Fruit fly (Drosophila melanogaster) whole organism, prepupa: Measurements from ENCODE around the gene S6k.
A peak's percentile ranks its signal among the peaks of the same experiment; 100 is the strongest.

ENCODE experiments used
- Blimp-1 ChIP-seq: fragments of 200-800 bp; sonication (Bioruptor generic); optimal IDR thresholded peaks from 3 replicates; lab custom pipeline; 2017; ENCODE audit warnings: missing biosample characterization, missing genetic modification characterization, mild to moderate bottlenecking, moderate library complexity, missing genetic modification reagents
- CG10631 ChIP-seq: fragments of 200-800 bp; sonication (Bioruptor generic); optimal IDR thresholded peaks from 2 replicates; lab custom pipeline; 2016; ENCODE audit warnings: missing biosample characterization, missing genetic modification characterization
- CG11902 ChIP-seq: fragments of 200-800 bp; sonication (Bioruptor generic); optimal IDR thresholded peaks from 3 replicates; lab custom pipeline; 2016; ENCODE audit warnings: missing biosample characterization, missing genetic modification characterization
- CG1621 ChIP-seq: fragments of 200-800 bp; sonication (Bioruptor generic); optimal IDR thresholded peaks from 3 replicates; lab custom pipeline; 2018; ENCODE audit warnings: missing biosample characterization, mild to moderate bottlenecking, missing genetic modification characterization
- CG16779 ChIP-seq: fragments of 200-800 bp; sonication (Bioruptor generic); optimal IDR thresholded peaks from 3 replicates; lab custom pipeline; 2017; ENCODE audit warnings: missing biosample characterization, mild to moderate bottlenecking, missing genetic modification characterization
- CG3032 ChIP-seq: fragments of 200-800 bp; optimal IDR thresholded peaks from 2 replicates; lab custom pipeline; 2019; ENCODE audit warnings: missing biosample characterization, mild to moderate bottlenecking, missing genetic modification characterization, moderate library complexity
- CG31627 ChIP-seq: fragments of 200-800 bp; sonication (Bioruptor generic); optimal IDR thresholded peaks from 3 replicates; lab custom pipeline; 2016; ENCODE audit warnings: missing biosample characterization, missing genetic modification characterization
- CG4318 ChIP-seq: fragments of 200-800 bp; sonication (Bioruptor generic); optimal IDR thresholded peaks from 3 replicates; lab custom pipeline; 2017; ENCODE audit warnings: missing biosample characterization, mild to moderate bottlenecking, missing genetic modification characterization
- CG6163 ChIP-seq: fragments of 200-800 bp; sonication (Bioruptor generic); IDR thresholded peaks from 3 replicates; pipeline ENCODE4 v1.3.6; 2022; ENCODE audit warnings: missing biosample characterization, missing genetic modification characterization
- CG6792 ChIP-seq: fragments of 200-800 bp; sonication (Bioruptor generic); optimal IDR thresholded peaks from 3 replicates; lab custom pipeline; 2016; ENCODE audit warnings: missing biosample characterization, missing genetic modification characterization
- CG6854 ChIP-seq: fragments of 200-800 bp; sonication (Bioruptor generic); optimal IDR thresholded peaks from 2 replicates; lab custom pipeline; 2017; ENCODE audit warnings: missing biosample characterization, mild to moderate bottlenecking, missing genetic modification characterization
- CG7368 ChIP-seq: fragments of 200-800 bp; sonication (Bioruptor generic); optimal IDR thresholded peaks from 3 replicates; lab custom pipeline; 2016; ENCODE audit warnings: missing biosample characterization, missing genetic modification characterization
- CG8119 ChIP-seq: fragments of 200-800 bp; sonication (Bioruptor generic); IDR thresholded peaks from 3 replicates; pipeline ENCODE4 v1.3.6; 2022; ENCODE audit warnings: missing biosample characterization, missing genetic modification characterization
- CG8632 ChIP-seq: fragments of 200-800 bp; sonication (Bioruptor generic); optimal IDR thresholded peaks from 3 replicates; lab custom pipeline; 2016; ENCODE audit warnings: missing biosample characterization, missing genetic modification characterization
- CG9139 ChIP-seq: fragments of 200-800 bp; sonication (Bioruptor generic); optimal IDR thresholded peaks from 3 replicates; lab custom pipeline; 2017; ENCODE audit warnings: missing biosample characterization, mild to moderate bottlenecking, missing genetic modification characterization
- Eip78C ChIP-seq: fragments of 200-800 bp; sonication (Bioruptor generic); peaks from one replicate; lab custom pipeline; 2016; ENCODE audit warnings: missing biosample characterization, missing genetic modification characterization
- Ets96B ChIP-seq: fragments of 200-800 bp; optimal IDR thresholded peaks from 2 replicates; lab custom pipeline; 2019; ENCODE audit warnings: missing biosample characterization, mild to moderate bottlenecking, missing genetic modification characterization, moderate library complexity
- Hr39 ChIP-seq: fragments of 200-800 bp; sonication (Bioruptor generic); optimal IDR thresholded peaks from 2 replicates; lab custom pipeline; 2016; ENCODE audit warnings: missing biosample characterization, missing genetic modification characterization
- Hr4 ChIP-seq: fragments of 200-800 bp; sonication (Bioruptor generic); optimal IDR thresholded peaks from 3 replicates; lab custom pipeline; 2016; ENCODE audit warnings: missing biosample characterization, missing genetic modification characterization
- Lpt ChIP-seq: fragments of 200-800 bp; sonication (Bioruptor generic); optimal IDR thresholded peaks from 3 replicates; lab custom pipeline; 2016; ENCODE audit warnings: missing biosample characterization, missing genetic modification characterization
- OdsH ChIP-seq: fragments of 200-800 bp; sonication (Bioruptor generic); optimal IDR thresholded peaks from 3 replicates; lab custom pipeline; 2016; ENCODE audit warnings: missing biosample characterization, missing genetic modification characterization
- Smox ChIP-seq: fragments of 200-800 bp; sonication (Bioruptor generic); optimal IDR thresholded peaks from 3 replicates; lab custom pipeline; 2016; ENCODE audit warnings: missing biosample characterization, missing genetic modification characterization
- Sox102F ChIP-seq: fragments of 200-800 bp; sonication (Bioruptor generic); optimal IDR thresholded peaks from 2 replicates; lab custom pipeline; 2016; ENCODE audit warnings: missing biosample characterization, mild to moderate bottlenecking, missing genetic modification characterization
- Sox14 ChIP-seq: fragments of 200-800 bp; sonication (Bioruptor generic); optimal IDR thresholded peaks from 3 replicates; lab custom pipeline; 2016; ENCODE audit warnings: missing biosample characterization, missing genetic modification characterization
- Sox15 ChIP-seq: fragments of 200-800 bp; sonication (Bioruptor generic); optimal IDR thresholded peaks from 3 replicates; lab custom pipeline; 2016; ENCODE audit warnings: missing biosample characterization, missing genetic modification characterization
- cyc ChIP-seq: fragments of 200-800 bp; sonication (Bioruptor generic); optimal IDR thresholded peaks from 3 replicates; lab custom pipeline; 2016; ENCODE audit warnings: missing biosample characterization, missing genetic modification characterization
- dac ChIP-seq: fragments of 200-800 bp; sonication (Bioruptor generic); optimal IDR thresholded peaks from 2 replicates; lab custom pipeline; 2017; ENCODE audit warnings: missing biosample characterization, mild to moderate bottlenecking, missing genetic modification characterization
- eg ChIP-seq: fragments of 200-800 bp; sonication (Bioruptor generic); IDR thresholded peaks from 3 replicates; pipeline ENCODE4 v1.3.6; 2022; ENCODE audit warnings: missing biosample characterization, missing genetic modification characterization
- fd85E ChIP-seq: fragments of 200-800 bp; sonication (Bioruptor generic); optimal IDR thresholded peaks from 3 replicates; lab custom pipeline; 2016; ENCODE audit warnings: missing biosample characterization, missing genetic modification characterization
- fkh ChIP-seq: fragments of 200-800 bp; sonication (Bioruptor generic); optimal IDR thresholded peaks from 3 replicates; lab custom pipeline; 2017; ENCODE audit warnings: missing biosample characterization, mild to moderate bottlenecking, missing genetic modification characterization, moderate library complexity
- lz ChIP-seq: fragments of 200-800 bp; sonication (Bioruptor generic); optimal IDR thresholded peaks from 3 replicates; lab custom pipeline; 2016; ENCODE audit warnings: missing biosample characterization, missing genetic modification characterization
- net ChIP-seq: fragments of 200-800 bp; sonication (Bioruptor generic); optimal IDR thresholded peaks from 3 replicates; lab custom pipeline; 2016; ENCODE audit warnings: missing biosample characterization, missing genetic modification characterization
- pdm3 ChIP-seq: fragments of 200-800 bp; sonication (Bioruptor generic); optimal IDR thresholded peaks from 3 replicates; lab custom pipeline; 2016; ENCODE audit warnings: missing biosample characterization, missing genetic modification characterization
- spab ChIP-seq: fragments of 200-800 bp; sonication (Bioruptor generic); optimal IDR thresholded peaks from 2 replicates; lab custom pipeline; 2017; ENCODE audit warnings: missing biosample characterization, mild to moderate bottlenecking, missing genetic modification characterization, missing genetic modification reagents
- ss ChIP-seq, 2 experiments: fragments of 200-800 bp; sonication (Bioruptor generic); optimal IDR thresholded peaks; 2 replicates in 1 of 2; 3 replicates in 1 of 2; lab custom pipeline; 2017 to 2018; ENCODE audit warnings: mild to moderate bottlenecking in 2 of 2, missing biosample characterization in 2 of 2, missing genetic modification characterization in 2 of 2, moderate library complexity in 1 of 2
- topi ChIP-seq: fragments of 200-800 bp; sonication (Bioruptor generic); optimal IDR thresholded peaks from 3 replicates; lab custom pipeline; 2016; ENCODE audit warnings: missing biosample characterization, missing genetic modification characterization
- vri ChIP-seq: fragments of 200-800 bp; sonication (Bioruptor generic); optimal IDR thresholded peaks from 3 replicates; lab custom pipeline; 2016; ENCODE audit warnings: missing biosample characterization, mild to moderate bottlenecking, missing genetic modification characterization

The S6k gene

dm6 chr3L:5789663-5790062 lies 21.1 kb downstream of the S6k start (continued):
- no peak for TF ChIP-seq spab (GFP tag; lab: Kevin White, UChicago)
- peak; percentile 37 for TF ChIP-seq cyc (GFP tag; lab: Kevin White, UChicago)
- TF ChIP-seq fd85E (GFP tag; lab: Kevin White, UChicago): no peak
- TF ChIP-seq CG6163 (GFP tag; lab: Robert Waterston, UW): no peak
- no peak for TF ChIP-seq net
- TF ChIP-seq CG3032 (tag; lab: Kevin White, UChicago): peak; percentile 34
- TF ChIP-seq lz (GFP tag; lab: Kevin White, UChicago): peak; percentile 57
- TF ChIP-seq Hr39 (GFP tag; lab: Kevin White, UChicago): peak; percentile 43
- TF ChIP-seq Ets96B (tag; lab: Kevin White, UChicago): no peak
- TF ChIP-seq Lpt (GFP tag; lab: Kevin White, UChicago): no peak
- TF ChIP-seq Sox15 (GFP tag; lab: Kevin White, UChicago): no peak
- TF ChIP-seq pdm3: no peak
- no peak for TF ChIP-seq Hr4 (GFP tag; lab: Kevin White, UChicago)
- no peak for TF ChIP-seq Blimp-1 (GFP tag; lab: Kevin White, UChicago)
- TF ChIP-seq Sox102F (GFP tag; lab: Kevin White, UChicago): no peak
- no peak for TF ChIP-seq vri (GFP tag; lab: Kevin White, UChicago)
- TF ChIP-seq CG7368 (GFP tag; lab: Kevin White, UChicago): no peak
- TF ChIP-seq Sox14: no peak
- TF ChIP-seq CG11902 (GFP tag; lab: Kevin White, UChicago): no peak
- no peak for TF ChIP-seq Smox (GFP tag; lab: Kevin White, UChicago)
- TF ChIP-seq OdsH (GFP tag; lab: Kevin White, UChicago): no peak
- no peak for TF ChIP-seq dac (GFP tag; lab: Kevin White, UChicago)
- no peak for TF ChIP-seq fkh (GFP tag; lab: Kevin White, UChicago)
- TF ChIP-seq topi (GFP tag; lab: Kevin White, UChicago): peak; percentile 36
- TF ChIP-seq CG9139 (GFP tag; lab: Kevin White, UChicago): no peak
- peak; percentile 17 for TF ChIP-seq CG31627 (GFP tag; lab: Kevin White, UChicago)
- no peak for TF ChIP-seq CG8119 (GFP tag; lab: Robert Waterston, UW)
- no peak for TF ChIP-seq ss (GFP tag; optimal IDR thresholded peaks at IDR 0.05; lab: Kevin White, UChicago)
- TF ChIP-seq CG6854 (GFP tag; lab: Kevin White, UChicago): no peak
- no peak for TF ChIP-seq CG16779 (tag; lab: Kevin White, UChicago)
- no peak for TF ChIP-seq eg (GFP tag; lab: Robert Waterston, UW)
- TF ChIP-seq CG10631 (GFP tag; lab: Kevin White, UChicago): no peak

dm6 chr3L:5788823-5789222 lies 21.9 kb downstream of the S6k start:
- TF ChIP-seq vri (GFP tag; lab: Kevin White, UChicago) (no peak), net (no peak), CG8632 (GFP tag; lab: Kevin White, UChicago) (no peak), OdsH (GFP tag; lab: Kevin White, UChicago) (no peak), CG10631 (GFP tag; lab: Kevin White, UChicago) (no peak), eg (GFP tag; lab: Robert Waterston, UW) (no peak), Eip78C (GFP tag; lab: Kevin White, UChicago) (no peak)

dm6 chr3L:5787476-5787875 lies 23.3 kb downstream of the S6k start:
- TF ChIP-seq CG6792 (GFP tag; lab: Kevin White, UChicago) (no peak), ss (GFP tag; optimal IDR thresholded peaks at IDR 0.05; lab: Kevin White, UChicago) (no peak), CG1621 (tag; lab: Kevin White, UChicago) (no peak), Ets96B (tag; lab: Kevin White, UChicago) (no peak), CG4318 (GFP tag; lab: Kevin White, UChicago) (no peak)
